Fruit fly (Drosophila melanogaster) whole organism, embryonic: ENCODE measurements around the gene Kdm5.

Experiments used
- Adf1 ChIP-seq: fragments of 200-800 bp; sonication (Bioruptor generic); IDR thresholded peaks from 2 replicates; pipeline ENCODE4 v1.3.6; 2022; ENCODE audit warnings: missing biosample characterization, missing genetic modification characterization
- Blimp-1 ChIP-seq: fragments of 200-800 bp; sonication (Bioruptor generic); optimal IDR thresholded peaks from 3 replicates; lab custom pipeline; 2018; ENCODE audit warnings: missing biosample characterization, missing genetic modification characterization, mild to moderate bottlenecking, moderate library complexity, missing genetic modification reagents
- CG12942 ChIP-seq: fragments of 200-800 bp; sonication (Bioruptor generic); optimal IDR thresholded peaks from 3 replicates; lab custom pipeline; 2016; ENCODE audit warnings: missing biosample characterization, missing genetic modification characterization
- CG13424 ChIP-seq: fragments of 200-800 bp; sonication (Bioruptor generic); optimal IDR thresholded peaks from 2 replicates; lab custom pipeline; 2019; ENCODE audit warnings: missing biosample characterization, mild to moderate bottlenecking, missing genetic modification characterization, moderate library complexity
- CG13624 ChIP-seq: fragments of 200-800 bp; sonication (Bioruptor generic); optimal IDR thresholded peaks from 2 replicates; lab custom pipeline; 2016; ENCODE audit warnings: missing biosample characterization, missing genetic modification characterization
- CG1529 ChIP-seq: fragments of 200-800 bp; sonication (Bioruptor generic); optimal IDR thresholded peaks from 3 replicates; lab custom pipeline; 2018; ENCODE audit warnings: missing biosample characterization, missing genetic modification characterization
- CG16813 ChIP-seq: fragments of 200-800 bp; sonication (Bioruptor generic); IDR thresholded peaks from 3 replicates; pipeline ENCODE4 v1.3.6; 2022; ENCODE audit warnings: missing biosample characterization, missing genetic modification characterization; ENCODE audit not compliant: partially characterized antibody
- CG18599 ChIP-seq: fragments of 200-800 bp; sonication (Bioruptor generic); optimal IDR thresholded peaks from 3 replicates; lab custom pipeline; 2017; ENCODE audit warnings: missing biosample characterization, missing genetic modification characterization, mild to moderate bottlenecking, moderate library complexity, missing genetic modification reagents
- CG2129 ChIP-seq: fragments of 200-800 bp; sonication (Bioruptor generic); IDR thresholded peaks from 2 replicates; pipeline ENCODE4 v1.3.6; 2022; ENCODE audit warnings: missing biosample characterization, missing genetic modification characterization; ENCODE audit not compliant: partially characterized antibody
- CG30020 ChIP-seq: fragments of 200-800 bp; optimal IDR thresholded peaks from 2 replicates; lab custom pipeline; 2019; ENCODE audit warnings: missing biosample characterization, mild to moderate bottlenecking, missing genetic modification characterization, moderate library complexity
- CG34422 ChIP-seq: fragments of 200-800 bp; sonication (Bioruptor generic); IDR thresholded peaks from 3 replicates; pipeline ENCODE4 v1.3.6; 2022; ENCODE audit warnings: missing biosample characterization, missing genetic modification characterization
- CG6854 ChIP-seq: fragments of 200-800 bp; sonication (Bioruptor generic); optimal IDR thresholded peaks from 3 replicates; lab custom pipeline; 2017; ENCODE audit warnings: missing biosample characterization, mild to moderate bottlenecking, missing genetic modification characterization
- CG7745 ChIP-seq: fragments of 200-800 bp; sonication (Bioruptor generic); optimal IDR thresholded peaks from 2 replicates; lab custom pipeline; 2018; ENCODE audit warnings: missing biosample characterization, mild to moderate bottlenecking, missing genetic modification characterization, moderate library complexity
- CG8924 ChIP-seq: fragments of 200-800 bp; optimal IDR thresholded peaks from 3 replicates; lab custom pipeline; 2019; ENCODE audit warnings: missing biosample characterization, mild to moderate bottlenecking, missing genetic modification characterization, moderate library complexity
- CG9609 ChIP-seq: fragments of 200-800 bp; sonication (Bioruptor generic); optimal IDR thresholded peaks from 3 replicates; lab custom pipeline; 2016; ENCODE audit warnings: missing biosample characterization, missing genetic modification characterization
- CG9932 ChIP-seq: fragments of 200-800 bp; sonication (Bioruptor generic); IDR thresholded peaks from 2 replicates; pipeline ENCODE4 v1.3.6; 2022; ENCODE audit warnings: missing biosample characterization, missing genetic modification characterization
- CoRest ChIP-seq: fragments of 200-800 bp; sonication (Bioruptor generic); optimal IDR thresholded peaks from 3 replicates; lab custom pipeline; 2018; ENCODE audit warnings: missing biosample characterization, mild to moderate bottlenecking, missing genetic modification characterization, moderate library complexity
- D ChIP-seq, 2 experiments: fragments of 200-800 bp in 1 of 2; fragments of >200 bp in 1 of 2; sonication (Bioruptor generic) in 1 of 2; optimal IDR thresholded peaks; 2 replicates in 1 of 2; 3 replicates in 1 of 2; lab custom pipeline; 2017; ENCODE audit warnings: mild to moderate bottlenecking in 1 of 2, missing biosample characterization in 1 of 2, missing genetic modification characterization in 1 of 2, missing genetic modification reagents in 1 of 2
- Dek ChIP-seq: fragments of 200-800 bp; sonication (Bioruptor generic); optimal IDR thresholded peaks from 3 replicates; lab custom pipeline; 2019; ENCODE audit warnings: missing biosample characterization, mild to moderate bottlenecking, missing genetic modification characterization, moderate library complexity
- Dll ChIP-seq: fragments of 200-800 bp; sonication (Bioruptor generic); IDR thresholded peaks from 4 replicates; pipeline ENCODE4 v1.3.6; 2022; ENCODE audit warnings: missing biosample characterization, missing genetic modification characterization; ENCODE audit not compliant: partially characterized antibody
- Dref ChIP-seq: fragments of 200-800 bp; sonication (Bioruptor generic); IDR thresholded peaks from 2 replicates; pipeline ENCODE4 v1.3.6; 2022; ENCODE audit warnings: missing biosample characterization, missing genetic modification characterization
- E2f1 ChIP-seq: fragments of 200-800 bp; sonication (Bioruptor generic); IDR thresholded peaks from 2 replicates; pipeline ENCODE4 v1.3.6; 2022; ENCODE audit warnings: missing biosample characterization, missing genetic modification characterization
- E2f2 ChIP-seq: fragments of 200-800 bp; sonication (Bioruptor generic); IDR thresholded peaks from 2 replicates; pipeline ENCODE4 v1.3.6; 2022; ENCODE audit warnings: missing biosample characterization, missing genetic modification characterization
- HmgZ ChIP-seq: fragments of 200-800 bp; sonication (Bioruptor generic); optimal IDR thresholded peaks from 2 replicates; lab custom pipeline; 2018; ENCODE audit warnings: missing biosample characterization, mild to moderate bottlenecking, missing genetic modification characterization
- Hmx ChIP-seq: fragments of 200-800 bp; sonication (Bioruptor generic); optimal IDR thresholded peaks from 2 replicates; lab custom pipeline; 2016; ENCODE audit warnings: missing biosample characterization, missing genetic modification characterization
- Hr3 ChIP-seq: fragments of 200-800 bp; sonication (Bioruptor generic); optimal IDR thresholded peaks from 3 replicates; lab custom pipeline; 2016; ENCODE audit warnings: missing biosample characterization, missing genetic modification characterization
- Hsf ChIP-seq: fragments of 200-800 bp; sonication (Bioruptor generic); optimal IDR thresholded peaks from 3 replicates; lab custom pipeline; 2016; ENCODE audit warnings: missing biosample characterization, missing genetic modification characterization
- Max ChIP-seq: fragments of 200-800 bp; sonication (Bioruptor generic); optimal IDR thresholded peaks from 2 replicates; lab custom pipeline; 2016; ENCODE audit warnings: missing biosample characterization, mild to moderate bottlenecking, missing genetic modification characterization
- Opbp ChIP-seq: fragments of 200-800 bp; sonication (Bioruptor generic); IDR thresholded peaks from 3 replicates; pipeline ENCODE4 v1.3.6; 2022; ENCODE audit warnings: missing biosample characterization, missing genetic modification characterization; ENCODE audit not compliant: partially characterized antibody
- Optix ChIP-seq: fragments of 200-800 bp; sonication (Bioruptor generic); IDR thresholded peaks from 3 replicates; pipeline ENCODE4 v1.3.6; 2022; ENCODE audit warnings: missing biosample characterization, missing genetic modification characterization
- Sry-β ChIP-seq: fragments of 200-800 bp; sonication (Bioruptor generic); optimal IDR thresholded peaks from 2 replicates; lab custom pipeline; 2018; ENCODE audit warnings: missing biosample characterization, mild to moderate bottlenecking, missing genetic modification characterization, moderate library complexity
- Ssrp ChIP-seq: fragments of 200-800 bp; sonication (Bioruptor generic); optimal IDR thresholded peaks from 2 replicates; lab custom pipeline; 2018; ENCODE audit warnings: missing biosample characterization, mild to moderate bottlenecking, missing genetic modification characterization, moderate library complexity
- Trl ChIP-seq, 3 experiments: fragments of >200 bp in 2 of 3; fragments of 200-800 bp in 1 of 3; sonication (Bioruptor generic) in 1 of 3; optimal IDR thresholded peaks; 2 replicates in 1 of 3; 3 replicates in 2 of 3; lab custom pipeline; 2016 to 2017; ENCODE audit warnings: missing biosample characterization in 1 of 3, missing genetic modification characterization in 1 of 3
- Xrp1 ChIP-seq: fragments of 200-800 bp; sonication (Bioruptor generic); IDR thresholded peaks from 2 replicates; pipeline ENCODE4 v1.3.6; 2022; ENCODE audit warnings: missing biosample characterization, missing genetic modification characterization
- ara ChIP-seq: fragments of 200-800 bp; sonication (Bioruptor generic); IDR thresholded peaks from 2 replicates; pipeline ENCODE4 v1.3.6; 2022; ENCODE audit warnings: missing biosample characterization, missing genetic modification characterization
- bcd ChIP-seq: fragments of 200-800 bp; sonication (Bioruptor generic); optimal IDR thresholded peaks from 2 replicates; lab custom pipeline; 2017; ENCODE audit warnings: missing biosample characterization, mild to moderate bottlenecking, missing genetic modification characterization
- ci ChIP-seq: fragments of 200-800 bp; sonication (Bioruptor generic); IDR thresholded peaks from 3 replicates; pipeline ENCODE4 v1.3.6; 2022; ENCODE audit warnings: missing biosample characterization, missing genetic modification characterization
- dmrt99B ChIP-seq: fragments of 200-800 bp; sonication (Bioruptor generic); optimal IDR thresholded peaks from 2 replicates; lab custom pipeline; 2018; ENCODE audit warnings: missing biosample characterization, mild to moderate bottlenecking, missing genetic modification characterization, moderate library complexity
- dpn ChIP-seq, 2 experiments: fragments of 200-800 bp; sonication (Bioruptor generic); optimal IDR thresholded peaks; 3 replicates each; lab custom pipeline; 2016; ENCODE audit warnings: missing biosample characterization in 2 of 2, missing genetic modification characterization in 2 of 2
- ham ChIP-seq: fragments of 200-800 bp; sonication (Bioruptor generic); IDR thresholded peaks from 2 replicates; pipeline ENCODE4 v1.3.6; 2022; ENCODE audit warnings: missing biosample characterization, missing genetic modification characterization
- hb ChIP-seq: fragments of 200-800 bp; sonication (Bioruptor generic); IDR thresholded peaks from 3 replicates; pipeline ENCODE4 v1.3.6; 2022; ENCODE audit warnings: missing biosample characterization, missing genetic modification characterization; ENCODE audit not compliant: partially characterized antibody
- knrl ChIP-seq: fragments of 200-800 bp; sonication (Bioruptor generic); IDR thresholded peaks from 3 replicates; pipeline ENCODE4 v1.3.6; 2022; ENCODE audit warnings: missing biosample characterization, missing genetic modification characterization; ENCODE audit not compliant: partially characterized antibody
- lab ChIP-seq: fragments of 200-800 bp; sonication (Bioruptor generic); optimal IDR thresholded peaks from 3 replicates; lab custom pipeline; 2017; ENCODE audit warnings: missing biosample characterization, missing genetic modification characterization, mild to moderate bottlenecking, moderate library complexity, missing genetic modification reagents
- nerfin-1 ChIP-seq: fragments of 200-800 bp; sonication (Bioruptor generic); optimal IDR thresholded peaks from 3 replicates; lab custom pipeline; 2019; ENCODE audit warnings: missing biosample characterization, mild to moderate bottlenecking, missing genetic modification characterization, moderate library complexity
- ro ChIP-seq: fragments of 200-800 bp; sonication (Bioruptor generic); IDR thresholded peaks from 2 replicates; pipeline ENCODE4 v1.3.6; 2022; ENCODE audit warnings: missing biosample characterization, missing genetic modification characterization
- schlank ChIP-seq: fragments of 200-800 bp; sonication (Bioruptor generic); optimal IDR thresholded peaks from 2 replicates; lab custom pipeline; 2018; ENCODE audit warnings: missing biosample characterization, mild to moderate bottlenecking, missing genetic modification characterization
- scrt ChIP-seq: fragments of 200-800 bp; sonication (Bioruptor generic); optimal IDR thresholded peaks from 2 replicates; lab custom pipeline; 2018; ENCODE audit warnings: missing biosample characterization, mild to moderate bottlenecking, missing genetic modification characterization, moderate library complexity
- sens-2 ChIP-seq: fragments of 200-800 bp; sonication (Bioruptor generic); IDR thresholded peaks from 2 replicates; pipeline ENCODE4 v1.3.6; 2022; ENCODE audit warnings: missing biosample characterization, missing genetic modification characterization
- wek ChIP-seq: fragments of 200-800 bp; sonication (Bioruptor generic); optimal IDR thresholded peaks from 3 replicates; lab custom pipeline; 2018; ENCODE audit warnings: missing biosample characterization, mild to moderate bottlenecking, missing genetic modification characterization, moderate library complexity

Kdm5 gene

dm6 chr2L:5974122-5974521 is 25.2 kb downstream of the Kdm5 start (continued):
- no peak for TF ChIP-seq ham (GFP tag; lab: Robert Waterston, UW)
- no peak for TF ChIP-seq CG13624 (GFP tag; lab: Kevin White, UChicago)
- no peak for TF ChIP-seq CG30020 (tag; lab: Kevin White, UChicago)
- no peak for TF ChIP-seq E2f1 (GFP tag; lab: Robert Waterston, UW)
- TF ChIP-seq Xrp1 (GFP tag; lab: Robert Waterston, UW): peak; percentile 64; the same call in 1 of the 2 replicates
- TF ChIP-seq Sry-β (GFP tag; lab: Kevin White, UChicago): no peak
- 0 out of 3 replicates have a peak, but pooled peaks have one; percentile 22 for TF ChIP-seq Optix (GFP tag; lab: Robert Waterston, UW)
- peak; percentile 56 for TF ChIP-seq HmgZ (tag; lab: Kevin White, UChicago)
- peak; percentile 48 for TF ChIP-seq dmrt99B (tag; lab: Kevin White, UChicago)
- TF ChIP-seq CG12942 (GFP tag; lab: Kevin White, UChicago): peak; percentile 28
- TF ChIP-seq CG2129 (GFP tag; lab: Robert Waterston, UW): no peak
- TF ChIP-seq CG18599 (GFP tag; lab: Kevin White, UChicago): peak; percentile 78
- TF ChIP-seq scrt (GFP tag; lab: Kevin White, UChicago): peak; percentile 63
- peak; percentile 59 for TF ChIP-seq CG8924 (tag; lab: Kevin White, UChicago)
- peak; percentile 56 for TF ChIP-seq Blimp-1 (GFP tag; lab: Kevin White, UChicago)
- TF ChIP-seq CG16813: no peak
- no peak for TF ChIP-seq Hmx (GFP tag; lab: Kevin White, UChicago)
- TF ChIP-seq schlank: peak; percentile 77
- 0 out of 2 replicates have a peak, but pooled peaks have one; percentile 15 for TF ChIP-seq Adf1 (GFP tag; lab: Robert Waterston, UW)
- TF ChIP-seq Dref: no peak
- TF ChIP-seq ci: peak; percentile 73; the same call in 2 of the 3 replicates
- TF ChIP-seq Dek (tag; lab: Kevin White, UChicago): peak; percentile 42
- no peak for TF ChIP-seq D (optimal IDR thresholded peaks at IDR 0.05; lab: Kevin White, UChicago)
- peak; percentile 46 for TF ChIP-seq D (GFP tag; optimal IDR thresholded peaks at IDR 0.05; lab: Kevin White, UChicago)
- no peak for TF ChIP-seq CG9609 (GFP tag; lab: Kevin White, UChicago)
- peak; percentile 34 for TF ChIP-seq CoRest
- TF ChIP-seq Hsf: no peak
- TF ChIP-seq Hr3: no peak
- TF ChIP-seq wek (GFP tag; lab: Kevin White, UChicago): peak; percentile 78
- TF ChIP-seq Dll (GFP tag; lab: Robert Waterston, UW): no peak
- no peak for TF ChIP-seq E2f2 (GFP tag; lab: Robert Waterston, UW)
- TF ChIP-seq dpn (GFP tag; optimal IDR thresholded peaks at IDR 0.05; lab: Kevin White, UChicago): no peak
- TF ChIP-seq CG1529 (GFP tag; lab: Kevin White, UChicago): peak; percentile 46
- TF ChIP-seq CG13424: peak; percentile 66
- TF ChIP-seq knrl (GFP tag; lab: Robert Waterston, UW): no peak
- no peak for TF ChIP-seq hb
- TF ChIP-seq CG7745: no peak
- no peak for TF ChIP-seq sens-2 (GFP tag; lab: Robert Waterston, UW)
- TF ChIP-seq lab (GFP tag; lab: Kevin White, UChicago): peak; percentile 89
- TF ChIP-seq Max: peak; percentile 14
- TF ChIP-seq CG6854 (GFP tag; lab: Kevin White, UChicago): peak; percentile 48
- peak; percentile 49 for TF ChIP-seq bcd (GFP tag; lab: Kevin White, UChicago)
- no peak for TF ChIP-seq Trl (optimal IDR thresholded peaks at IDR 0.05; lab: Kevin White, UChicago)
- no peak for TF ChIP-seq Trl (GFP tag; optimal IDR thresholded peaks at IDR 0.05; lab: Kevin White, UChicago)
- TF ChIP-seq Opbp: no peak
- peak; percentile 56 for TF ChIP-seq nerfin-1 (tag; lab: Kevin White, UChicago)
- TF ChIP-seq ro (GFP tag; lab: Robert Waterston, UW): no peak
- TF ChIP-seq ara (GFP tag; lab: Robert Waterston, UW): peak; percentile 39; the same call in 1 of the 2 replicates
- TF ChIP-seq CG9932 (GFP tag; lab: Robert Waterston, UW): peak; percentile 38; the same call in 1 of the 2 replicates
- TF ChIP-seq CG34422: peak; percentile 20; the same call in 1 of the 3 replicates
- TF ChIP-seq Ssrp (tag; lab: Kevin White, UChicago): no peak
